Worm (Caenorhabditis elegans) whole organism, L2 larva: ENCODE results near the gene rpl-11.1.

Experiments used
- C34F6.9 ChIP-seq: fragments of 150-350 bp; optimal IDR thresholded peaks from 2 replicates; lab custom pipeline; 2014; ENCODE audit warnings: missing biosample characterization, missing genetic modification characterization
- F13H6.1 ChIP-seq: sonication (generic microtip); optimal IDR thresholded peaks from 2 replicates; lab custom pipeline; 2016; ENCODE audit warnings: missing genetic modification characterization, missing compliant biosample characterization
- R02D3.7 ChIP-seq: fragments of 150-350 bp; optimal IDR thresholded peaks from 2 replicates; lab custom pipeline; 2014; ENCODE audit warnings: missing biosample characterization, missing genetic modification characterization
- Y55F3AM.14 ChIP-seq: fragments of 200-800 bp; sonication (Bioruptor generic); optimal IDR thresholded peaks from 2 replicates; lab custom pipeline; 2018; ENCODE audit warnings: mild to moderate bottlenecking, missing genetic modification characterization, missing compliant biosample characterization
- ZK546.5 ChIP-seq: sonication (generic microtip); optimal IDR thresholded peaks from 2 replicates; lab custom pipeline; 2017; ENCODE audit warnings: missing biosample characterization, missing genetic modification characterization
- alr-1 ChIP-seq: fragments of 150-350 bp; optimal IDR thresholded peaks from 2 replicates; lab custom pipeline; 2014; ENCODE audit warnings: missing biosample characterization, missing genetic modification characterization
- aly-2 ChIP-seq: fragments of 150-350 bp; optimal IDR thresholded peaks from 2 replicates; lab custom pipeline; 2014; ENCODE audit warnings: missing biosample characterization, missing genetic modification characterization
- ama-1 ChIP-seq: fragments of 150-350 bp; optimal IDR thresholded peaks from 2 replicates; lab custom pipeline; 2018; ENCODE audit warnings: inconsistent platforms
- blmp-1 ChIP-seq: sonication (generic microtip); optimal IDR thresholded peaks from 2 replicates; lab custom pipeline; 2017; ENCODE audit warnings: missing genetic modification characterization, mild to moderate bottlenecking, missing compliant biosample characterization, antibody characterized with exemption, moderate library complexity; ENCODE audit not compliant: insufficient read depth
- ceh-16 ChIP-seq: fragments of 150-350 bp; optimal IDR thresholded peaks from 2 replicates; lab custom pipeline; 2014; ENCODE audit warnings: missing biosample characterization, missing genetic modification characterization
- ceh-82 ChIP-seq: fragments of 150-350 bp; optimal IDR thresholded peaks from 2 replicates; lab custom pipeline; 2014; ENCODE audit warnings: missing biosample characterization, missing genetic modification characterization
- crh-2 ChIP-seq: sonication (generic microtip); optimal IDR thresholded peaks from 2 replicates; lab custom pipeline; 2017; ENCODE audit warnings: missing biosample characterization, missing genetic modification characterization
- dmd-4 ChIP-seq: sonication (generic microtip); optimal IDR thresholded peaks from 2 replicates; lab custom pipeline; 2017; ENCODE audit warnings: missing biosample characterization, missing genetic modification characterization
- egl-27 ChIP-seq: sonication (generic microtip); optimal IDR thresholded peaks from 3 replicates; lab custom pipeline; 2017; ENCODE audit warnings: missing biosample characterization, missing genetic modification reagents, missing genetic modification characterization
- elt-1 ChIP-seq: fragments of 150-350 bp; optimal IDR thresholded peaks from 2 replicates; lab custom pipeline; 2014; ENCODE audit warnings: missing biosample characterization, missing genetic modification characterization
- elt-3 ChIP-seq: sonication (generic microtip); optimal IDR thresholded peaks from 2 replicates; lab custom pipeline; 2017; ENCODE audit warnings: missing biosample characterization, missing genetic modification characterization
- fos-1 ChIP-seq: fragments of 150-350 bp; optimal IDR thresholded peaks from 2 replicates; lab custom pipeline; 2014; ENCODE audit warnings: missing biosample characterization, missing genetic modification characterization
- gmeb-1 ChIP-seq: fragments of 150-350 bp; optimal IDR thresholded peaks from 2 replicates; lab custom pipeline; 2014; ENCODE audit warnings: missing biosample characterization, missing genetic modification characterization
- lin-11 ChIP-seq: fragments of 150-350 bp; sonication (generic microtip); optimal IDR thresholded peaks from 2 replicates; lab custom pipeline; 2014; ENCODE audit warnings: missing biosample characterization, missing genetic modification characterization, inconsistent platforms, mixed read lengths
- lin-13 ChIP-seq: fragments of 150-350 bp; optimal IDR thresholded peaks from 2 replicates; lab custom pipeline; 2014; ENCODE audit warnings: missing biosample characterization, missing genetic modification reagents, missing genetic modification characterization
- lin-39 ChIP-seq: fragments of 150-350 bp; optimal IDR thresholded peaks from 2 replicates; lab custom pipeline; 2014; ENCODE audit warnings: missing biosample characterization, missing genetic modification reagents, missing genetic modification characterization
- lsy-2 ChIP-seq, 2 experiments: fragments of 150-350 bp in 1 of 2; sonication (generic microtip) in 1 of 2; optimal IDR thresholded peaks; 2 replicates each; lab custom pipeline; 2014 to 2017; ENCODE audit warnings: missing biosample characterization in 2 of 2, missing genetic modification characterization in 2 of 2
- mab-5 ChIP-seq: fragments of 150-350 bp; optimal IDR thresholded peaks from 2 replicates; lab custom pipeline; 2014; ENCODE audit warnings: missing biosample characterization, missing genetic modification characterization
- mbf-1 ChIP-seq: sonication (generic microtip); optimal IDR thresholded peaks from 2 replicates; lab custom pipeline; 2017; ENCODE audit warnings: missing biosample characterization, missing genetic modification characterization
- mdl-1 ChIP-seq, 2 experiments: fragments of 150-350 bp in 1 of 2; sonication (generic microtip) in 1 of 2; optimal IDR thresholded peaks; 2 replicates each; lab custom pipeline; 2017; ENCODE audit warnings: missing biosample characterization in 2 of 2, missing genetic modification characterization in 2 of 2
- nhr-10 ChIP-seq: sonication (generic microtip); optimal IDR thresholded peaks from 2 replicates; lab custom pipeline; 2017; ENCODE audit warnings: missing biosample characterization, missing genetic modification characterization
- nhr-11 ChIP-seq: fragments of 150-350 bp; optimal IDR thresholded peaks from 2 replicates; lab custom pipeline; 2014; ENCODE audit warnings: missing biosample characterization, missing genetic modification characterization
- nhr-12 ChIP-seq: fragments of 150-350 bp; optimal IDR thresholded peaks from 2 replicates; lab custom pipeline; 2014; ENCODE audit warnings: missing biosample characterization, missing genetic modification characterization
- nhr-129 ChIP-seq: fragments of 150-350 bp; optimal IDR thresholded peaks from 2 replicates; lab custom pipeline; 2014; ENCODE audit warnings: missing biosample characterization, missing genetic modification characterization
- nhr-21 ChIP-seq: fragments of 150-350 bp; optimal IDR thresholded peaks from 2 replicates; lab custom pipeline; 2014; ENCODE audit warnings: missing biosample characterization, missing genetic modification characterization
- nhr-23 ChIP-seq: fragments of 150-350 bp; optimal IDR thresholded peaks from 2 replicates; lab custom pipeline; 2014; ENCODE audit warnings: missing biosample characterization, missing genetic modification reagents, missing genetic modification characterization
- nhr-237 ChIP-seq: fragments of 150-350 bp; optimal IDR thresholded peaks from 2 replicates; lab custom pipeline; 2014; ENCODE audit warnings: missing biosample characterization, missing genetic modification characterization
- nhr-25 ChIP-seq: fragments of 150-350 bp; sonication (generic microtip); optimal IDR thresholded peaks from 3 replicates; lab custom pipeline; 2014; ENCODE audit warnings: missing biosample characterization, missing genetic modification characterization
- nhr-6 ChIP-seq: fragments of 150-350 bp; optimal IDR thresholded peaks from 2 replicates; lab custom pipeline; 2014; ENCODE audit warnings: missing biosample characterization, missing genetic modification characterization
- nhr-77 ChIP-seq: fragments of 150-350 bp; optimal IDR thresholded peaks from 2 replicates; lab custom pipeline; 2014; ENCODE audit warnings: missing biosample characterization, missing genetic modification characterization
- peb-1 ChIP-seq: fragments of 150-350 bp; optimal IDR thresholded peaks from 2 replicates; lab custom pipeline; 2014; ENCODE audit warnings: missing biosample characterization, missing genetic modification characterization
- sem-4 ChIP-seq: fragments of 150-350 bp; optimal IDR thresholded peaks from 2 replicates; lab custom pipeline; 2014; ENCODE audit warnings: missing biosample characterization, missing genetic modification reagents, missing genetic modification characterization
- skn-1 ChIP-seq: sonication (generic microtip); optimal IDR thresholded peaks from 2 replicates; lab custom pipeline; 2017; ENCODE audit warnings: missing biosample characterization, missing genetic modification characterization
- sma-3 ChIP-seq: sonication (generic microtip); optimal IDR thresholded peaks from 2 replicates; lab custom pipeline; 2016; ENCODE audit warnings: missing genetic modification reagents, missing genetic modification characterization, missing compliant biosample characterization
- sma-9 ChIP-seq, 2 experiments: fragments of 150-350 bp in 1 of 2; sonication (generic microtip) in 1 of 2; optimal IDR thresholded peaks; 2 replicates each; lab custom pipeline; 2014 to 2016; ENCODE audit warnings: missing genetic modification characterization in 2 of 2, mild to moderate bottlenecking in 1 of 2, missing biosample characterization in 1 of 2, missing compliant biosample characterization in 1 of 2, missing genetic modification reagents in 1 of 2, moderate library complexity in 1 of 2
- snpc-4 ChIP-seq: fragments of 150-350 bp; optimal IDR thresholded peaks from 2 replicates; lab custom pipeline; 2014; ENCODE audit warnings: missing biosample characterization, missing genetic modification characterization
- unc-39 ChIP-seq: fragments of 150-350 bp; optimal IDR thresholded peaks from 2 replicates; lab custom pipeline; 2014; ENCODE audit warnings: missing biosample characterization, missing genetic modification characterization
- unc-55 ChIP-seq: fragments of 150-350 bp; sonication (generic microtip); optimal IDR thresholded peaks from 3 replicates; lab custom pipeline; 2014; ENCODE audit warnings: missing biosample characterization, missing genetic modification reagents, missing genetic modification characterization
- unc-62 ChIP-seq: fragments of 150-350 bp; optimal IDR thresholded peaks from 2 replicates; lab custom pipeline; 2014; ENCODE audit warnings: missing biosample characterization, missing genetic modification reagents, missing genetic modification characterization
- zag-1 ChIP-seq: fragments of 150-350 bp; optimal IDR thresholded peaks from 2 replicates; lab custom pipeline; 2014; ENCODE audit warnings: missing biosample characterization, missing genetic modification characterization
- ztf-1 ChIP-seq: fragments of 200-800 bp; sonication (Bioruptor generic); conservative IDR thresholded peaks from 2 replicates; pipeline ENCODE4 v1.3.6; 2022; ENCODE audit warnings: missing genetic modification characterization, missing compliant biosample characterization
- ztf-11 ChIP-seq: sonication (generic microtip); optimal IDR thresholded peaks from 2 replicates; lab custom pipeline; 2017; ENCODE audit warnings: missing biosample characterization, missing genetic modification characterization
- ztf-4 ChIP-seq: fragments of 150-350 bp; optimal IDR thresholded peaks from 2 replicates; lab custom pipeline; 2014; ENCODE audit warnings: missing biosample characterization, missing genetic modification characterization

rpl-11.1 gene

ce11 chrV:3586014-3586689 lies at the start of gene rpl-11.1, which contains the start of gene T22F3.2:
rpl-11.1 (minus strand) TSS chrV:3586064.
T22F3.2 (plus strand) TSS chrV:3586639.
- TF ChIP-seq lsy-2 (tag; optimal IDR thresholded peaks at IDR 0.05; lab: Kevin White, UChicago): peak in 1 of 2 experiments; percentile 27
- peak; percentile 40 for TF ChIP-seq C34F6.9 (tag; lab: Kevin White, UChicago)
- TF ChIP-seq sma-9 (GFP tag; optimal IDR thresholded peaks at IDR 0.05; lab: Kevin White, UChicago): peak; percentile 6
- TF ChIP-seq sma-9 (tag; optimal IDR thresholded peaks at IDR 0.05; lab: Kevin White, UChicago): no peak
- peak; percentile 34 for TF ChIP-seq nhr-129 (tag; lab: Kevin White, UChicago)
- TF ChIP-seq unc-55: peak; percentile 42
- TF ChIP-seq nhr-6 (tag; lab: Kevin White, UChicago): no peak
- TF ChIP-seq R02D3.7 (tag; lab: Kevin White, UChicago): no peak

- TF ChIP-seq zag-1 (no peak), Y55F3AM.14 (GFP tag; lab: Kevin White, UChicago) (no peak), egl-27 (tag; lab: Kevin White, UChicago) (no peak), unc-55 (no peak), mab-5 (tag; lab: Kevin White, UChicago) (no peak), mdl-1 (tag; optimal IDR thresholded peaks at IDR 0.05; lab: Kevin White, UChicago) (no peak), ceh-82 (no peak), aly-2 (tag; lab: Kevin White, UChicago) (no peak), fos-1 (peak; percentile 75), nhr-12 (tag; lab: Kevin White, UChicago) (no peak), ztf-1 (no peak), sma-9 (GFP tag; optimal IDR thresholded peaks at IDR 0.05; lab: Kevin White, UChicago) (peak; percentile 50), sma-9 (tag; optimal IDR thresholded peaks at IDR 0.05; lab: Kevin White, UChicago) (no peak), ztf-4 (tag; lab: Kevin White, UChicago) (no peak), nhr-25 (tag; lab: Kevin White, UChicago) (no peak), ZK546.5 (tag; lab: Kevin White, UChicago) (no peak), lsy-2 (tag; optimal IDR thresholded peaks at IDR 0.05; lab: Kevin White, UChicago) (no peak), sem-4 (no peak), elt-3 (tag; lab: Kevin White, UChicago) (no peak), elt-1 (tag; lab: Kevin White, UChicago) (no peak), nhr-6 (tag; lab: Kevin White, UChicago) (no peak), nhr-23 (tag; lab: Kevin White, UChicago) (no peak), dmd-4 (tag; lab: Kevin White, UChicago) (no peak), ama-1 (lab: Kevin White, UChicago) (peak; percentile 22), nhr-129 (tag; lab: Kevin White, UChicago) (peak; percentile 24), nhr-21 (tag; lab: Kevin White, UChicago) (peak; percentile 4), alr-1 (no peak), ztf-11 (tag; lab: Kevin White, UChicago) (no peak), snpc-4 (tag; lab: Kevin White, UChicago) (no peak), F13H6.1 (peak; percentile 42), lin-13 (GFP tag; lab: Kevin White, UChicago) (peak; percentile 12), nhr-237 (no peak), sma-3 (GFP tag; lab: Kevin White, UChicago) (peak; percentile 3), skn-1 (tag; lab: Kevin White, UChicago) (peak; percentile 19), ceh-16 (tag; lab: Kevin White, UChicago) (no peak), lin-11 (no peak), gmeb-1 (tag; lab: Kevin White, UChicago) (peak; percentile 18), C34F6.9 (tag; lab: Kevin White, UChicago) (no peak), R02D3.7 (tag; lab: Kevin White, UChicago) (no peak), nhr-77 (tag; lab: Kevin White, UChicago) (no peak), unc-62 (GFP tag; lab: Kevin White, UChicago) (no peak), peb-1 (tag; lab: Kevin White, UChicago) (no peak), nhr-11 (no peak), mbf-1 (tag; lab: Kevin White, UChicago) (no peak), nhr-10 (no peak), unc-39 (tag; lab: Kevin White, UChicago) (no peak), blmp-1 (tag; lab: Kevin White, UChicago) (no peak), crh-2 (tag; lab: Kevin White, UChicago) (peak; percentile 57), lin-39 (tag; lab: Kevin White, UChicago) (no peak)
These were observed 48.6 kb upstream of the rpl-11.1 start for ce11 chrV:3634293-3635016.
